Fruit fly (Drosophila melanogaster): Measurements from ENCODE around the gene Kaz.

The Kaz gene

DNA sequence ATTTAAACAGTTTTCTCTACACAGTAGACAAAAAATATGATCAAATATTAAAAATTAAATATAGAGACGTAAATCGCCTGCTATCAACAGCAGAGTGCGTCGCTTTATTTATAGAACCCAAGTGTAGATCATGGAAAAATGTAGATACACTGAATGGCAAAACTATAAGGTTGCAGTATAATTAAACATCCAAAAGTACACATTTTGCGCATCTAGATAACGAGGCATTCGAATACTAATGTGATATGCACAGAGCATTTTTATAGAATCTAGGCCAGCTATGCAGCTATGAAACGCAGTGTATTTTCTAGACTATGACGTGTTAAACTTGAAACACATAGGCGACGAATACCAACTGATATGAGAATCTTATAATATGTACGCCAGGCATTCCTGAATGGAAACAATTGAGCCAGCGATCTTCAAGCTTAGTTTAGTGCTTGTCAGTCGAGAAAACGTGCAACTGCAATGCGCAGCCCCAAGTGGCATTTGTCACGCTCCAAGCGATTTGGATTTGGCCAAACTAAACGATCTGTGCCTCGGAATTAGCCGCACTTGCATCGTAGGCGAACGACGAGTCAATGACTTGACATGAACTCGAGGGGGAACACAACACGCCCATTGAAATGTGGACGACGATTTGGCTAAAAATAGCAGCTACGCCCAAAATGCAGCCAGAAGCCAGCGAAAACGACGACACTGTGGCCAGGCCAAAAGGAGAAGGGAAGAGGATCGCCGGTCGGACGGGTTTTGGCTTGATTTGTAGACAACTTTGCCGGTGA is 18.7 kb downstream of the Kaz start:
- TF ChIP-seq noc (tag; optimal IDR thresholded peaks at IDR 0.05) = peak; percentile 96

DNA sequence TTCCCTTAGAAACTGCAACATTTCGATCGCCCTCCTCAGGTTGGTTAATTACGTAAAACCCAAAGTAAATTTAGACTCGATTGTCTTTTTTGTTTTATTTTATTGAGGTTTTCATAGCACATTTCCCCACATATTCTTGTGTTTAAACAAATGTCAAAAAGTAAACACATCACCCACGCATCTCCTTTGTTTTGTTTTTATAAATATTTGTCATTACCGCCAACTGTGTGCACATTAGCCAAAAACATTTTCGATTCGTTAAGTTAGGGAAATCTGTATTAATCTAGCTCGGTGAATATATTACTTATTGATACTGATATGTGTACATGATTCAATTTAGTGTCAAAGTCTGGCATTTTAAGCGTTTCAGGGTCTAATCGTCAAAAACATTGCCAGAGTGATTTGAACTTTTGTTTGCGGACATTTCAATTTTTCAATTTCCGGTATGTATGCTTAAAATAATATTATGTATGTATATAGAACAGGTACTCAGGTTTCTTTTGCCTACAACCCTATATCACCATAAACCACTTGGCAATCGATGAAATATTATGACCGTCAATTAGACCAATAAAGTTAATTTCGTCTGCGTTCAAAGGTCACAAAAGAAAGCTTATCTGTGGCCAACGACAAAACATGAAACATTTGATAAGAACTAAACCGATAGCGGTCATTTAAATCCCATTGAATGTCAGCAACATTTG is 20.0 kb downstream of the Kaz start:
- peak; percentile 70 for TF ChIP-seq noc (tag; optimal IDR thresholded peaks at IDR 0.05)

DNA sequence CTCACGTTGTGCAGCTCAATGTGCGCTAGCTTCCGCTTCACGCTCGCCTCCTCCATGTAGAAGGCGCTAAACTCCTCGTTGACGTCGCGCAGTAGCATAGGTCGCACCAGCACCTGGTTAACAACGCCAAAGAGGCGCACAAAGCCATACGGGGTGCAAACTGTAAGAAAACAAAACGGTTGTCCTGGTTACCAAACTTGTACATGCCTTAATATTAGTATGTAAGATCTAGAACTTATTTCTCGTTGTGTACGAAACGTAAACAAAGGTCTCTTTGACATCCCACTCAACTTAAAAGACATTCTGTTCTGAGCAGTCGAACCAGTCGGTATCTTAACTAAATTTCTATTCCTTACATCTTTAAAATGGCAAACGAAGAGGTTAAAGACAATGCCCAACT is 22.4 kb downstream of the Kaz start, which contains the start of gene CG6980:
TSS of gene CG6980 (plus strand) at position 301 of the 400 bp plus-strand sequence.
- no peak for TF ChIP-seq noc (tag; optimal IDR thresholded peaks at IDR 0.05)

DNA sequence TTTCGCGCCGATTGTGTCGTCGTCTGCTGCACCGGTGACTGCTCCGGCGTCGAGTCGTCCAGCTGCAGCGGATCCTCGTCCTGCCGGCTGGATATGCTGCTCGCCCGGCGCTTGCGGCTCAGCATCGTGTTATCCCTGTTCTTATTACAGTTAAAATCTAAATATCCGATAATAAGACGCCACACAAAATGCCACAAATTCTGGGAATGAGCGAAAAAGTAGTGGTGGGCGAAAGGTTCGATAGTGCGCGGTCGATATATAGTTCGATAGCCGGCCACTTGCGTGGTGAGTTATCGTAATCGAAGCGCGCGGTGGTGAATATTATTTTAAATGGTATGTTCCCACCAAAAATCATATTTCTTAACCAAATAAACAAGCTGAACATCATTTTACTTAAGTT is 24.7 kb downstream of the Kaz start, which contains the start of gene polybromo:
TSS of gene polybromo (minus strand) at position 212 of the 400 bp plus-strand sequence.
- no peak for TF ChIP-seq noc (tag; optimal IDR thresholded peaks at IDR 0.05)

DNA sequence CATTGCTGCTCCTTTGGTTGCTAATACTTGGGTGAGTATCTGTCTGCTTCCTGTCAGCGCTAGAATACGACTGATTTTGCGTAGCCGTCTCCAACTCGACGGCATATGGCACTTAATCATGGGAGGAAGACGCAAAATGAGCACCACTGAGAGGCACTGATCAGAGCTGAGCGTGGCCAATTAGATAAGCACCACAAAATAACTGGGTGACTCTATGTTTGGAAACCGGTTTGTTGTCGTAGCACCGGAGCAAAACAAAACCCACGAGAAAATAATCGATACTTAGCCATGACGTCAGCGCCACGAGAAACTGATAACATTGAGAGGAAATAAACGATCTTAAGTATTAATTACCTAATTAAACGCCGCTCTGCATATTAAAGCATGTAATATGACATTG is 30.3 kb downstream of the Kaz start, which contains the start of gene Ude:
TSS of gene Ude (minus strand) at position 166 of the 400 bp plus-strand sequence.
- no peak for TF ChIP-seq noc (tag; optimal IDR thresholded peaks at IDR 0.05)

DNA sequence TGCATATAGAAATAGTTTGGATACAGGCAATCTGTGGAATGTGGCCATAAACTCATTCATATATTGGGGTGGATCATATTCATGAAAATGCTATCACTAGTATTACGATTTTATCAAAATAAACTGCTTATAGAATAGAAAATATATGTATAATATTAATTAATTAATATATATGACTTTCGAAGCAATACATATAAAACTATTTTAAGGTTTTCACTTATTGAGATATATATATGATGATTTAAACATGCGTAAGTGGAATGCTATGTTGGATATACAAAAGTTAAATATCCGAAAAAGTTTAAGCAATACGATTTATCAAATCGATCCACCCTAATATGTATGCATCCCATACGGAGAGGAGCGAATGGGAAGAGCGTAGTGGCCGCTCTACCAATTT is 31.2 kb downstream of the Kaz start:
- peak; percentile 57 for TF ChIP-seq noc (tag; optimal IDR thresholded peaks at IDR 0.05)

DNA sequence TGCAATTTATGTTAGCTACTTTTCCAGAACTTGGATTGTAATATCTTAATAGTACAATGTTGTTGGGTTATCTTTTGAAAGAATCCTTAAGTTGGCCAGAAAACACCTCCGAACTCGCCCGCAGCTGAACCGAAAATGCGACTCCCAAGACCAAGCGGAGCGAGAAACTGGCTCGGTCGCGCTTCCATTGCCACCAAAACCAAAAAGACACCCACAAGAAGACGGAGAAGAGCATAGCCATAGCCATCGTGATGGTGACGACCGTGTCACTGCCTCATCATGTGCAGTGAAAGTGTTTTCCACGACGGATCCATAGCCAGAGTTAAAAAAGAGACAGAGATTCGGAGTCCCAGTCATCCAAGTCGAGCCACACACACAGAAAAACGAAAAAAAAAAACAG is 39.7 kb downstream of the Kaz start, which contains the start of gene CG13634:
TSS of gene CG13634 (minus strand) at position 101 of the 400 bp plus-strand sequence.
- TF ChIP-seq noc (tag; optimal IDR thresholded peaks at IDR 0.05) = no peak

DNA sequence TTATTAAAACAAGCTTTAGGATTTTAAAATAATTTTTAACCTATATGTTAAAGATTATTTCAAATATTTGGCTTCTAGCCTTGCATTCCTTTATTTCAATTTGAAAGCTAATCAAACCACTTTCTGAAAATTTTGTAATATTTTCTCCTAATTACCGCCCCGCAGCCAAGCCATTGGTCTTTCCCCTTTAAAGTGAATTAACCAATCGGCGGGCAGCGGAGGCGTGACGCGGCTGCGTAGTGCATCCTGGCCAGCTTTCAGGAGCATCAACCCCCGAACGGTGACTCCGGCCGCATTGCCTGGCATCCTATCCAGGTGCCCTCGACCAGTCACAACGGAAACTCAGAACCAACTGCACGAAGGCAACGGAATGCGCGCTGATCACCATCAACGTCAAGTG is 42.0 kb downstream of the Kaz start, which contains the start of gene Ets96B:
TSS of gene Ets96B (plus strand) at position 321 of the 400 bp plus-strand sequence.
- TF ChIP-seq noc (tag; optimal IDR thresholded peaks at IDR 0.05) = no peak

DNA sequence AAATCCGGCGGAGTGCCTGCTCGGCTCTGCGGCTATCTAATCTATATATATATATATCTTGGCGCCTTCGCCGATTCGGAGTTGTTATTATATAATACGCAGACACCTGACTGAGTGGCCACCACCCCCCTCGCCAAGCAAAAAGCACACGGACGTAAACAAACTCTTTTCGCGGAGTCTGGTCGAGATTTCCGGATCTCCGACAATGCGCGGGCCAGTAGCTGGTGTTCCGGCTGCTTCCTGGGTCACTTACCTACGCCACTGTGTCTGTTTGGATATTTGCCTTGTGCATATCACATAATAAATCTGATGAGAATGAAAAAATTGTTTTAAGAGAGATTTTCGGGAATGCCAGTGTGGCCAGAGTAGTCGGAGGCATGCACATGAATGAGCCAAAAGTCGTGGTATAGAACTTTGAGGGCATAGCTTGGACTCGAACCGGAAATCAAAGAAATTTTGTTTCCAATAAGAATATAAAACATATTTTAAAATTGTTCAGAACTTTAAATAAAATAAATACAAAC is 42.7 kb downstream of the Kaz start, which contains the start of gene CG5805:
TSS of gene CG5805 (minus strand) at position 380 of the 524 bp plus-strand sequence.
- TF ChIP-seq noc (tag; optimal IDR thresholded peaks at IDR 0.05) = peak; percentile 41
